Fruit fly (Drosophila melanogaster) whole organism, embryonic: Measurements from ENCODE around the gene MED14.

Experiments
- Atf6 ChIP-seq: fragments of 200-800 bp; sonication (Bioruptor generic); IDR thresholded peaks from 2 replicates; pipeline ENCODE4 v1.3.6; 2022; ENCODE audit warnings: missing biosample characterization, missing genetic modification characterization
- CG10321 ChIP-seq: fragments of 200-800 bp; sonication (Bioruptor generic); IDR thresholded peaks from 2 replicates; pipeline ENCODE4 v1.3.6; 2022; ENCODE audit warnings: missing biosample characterization, missing genetic modification characterization
- CG10959 ChIP-seq: fragments of 200-800 bp; sonication (Bioruptor generic); IDR thresholded peaks from 2 replicates; pipeline ENCODE4 v1.3.6; 2022; ENCODE audit warnings: missing biosample characterization, missing genetic modification characterization
- CG12104 ChIP-seq: fragments of 200-800 bp; sonication (Bioruptor generic); optimal IDR thresholded peaks from 3 replicates; lab custom pipeline; 2016; ENCODE audit warnings: missing biosample characterization, missing genetic modification characterization
- CG12659 ChIP-seq: fragments of 200-800 bp; sonication (Bioruptor generic); optimal IDR thresholded peaks from 3 replicates; lab custom pipeline; 2017; ENCODE audit warnings: mild to moderate bottlenecking, missing biosample characterization, missing genetic modification reagents, missing genetic modification characterization
- CG12769 ChIP-seq: fragments of 200-800 bp; sonication (Bioruptor generic); optimal IDR thresholded peaks from 2 replicates; lab custom pipeline; 2019; ENCODE audit warnings: missing biosample characterization, mild to moderate bottlenecking, missing genetic modification characterization, moderate library complexity
- CG14441 ChIP-seq: fragments of 200-800 bp; sonication (Bioruptor generic); IDR thresholded peaks from 2 replicates; pipeline ENCODE4 v1.3.6; 2022; ENCODE audit warnings: missing biosample characterization, missing genetic modification characterization
- CG15601 ChIP-seq: fragments of 200-800 bp; sonication (Bioruptor generic); optimal IDR thresholded peaks from 3 replicates; lab custom pipeline; 2019; ENCODE audit warnings: missing biosample characterization, mild to moderate bottlenecking, missing genetic modification characterization, moderate library complexity
- CG17361 ChIP-seq: fragments of 200-800 bp; sonication (Bioruptor generic); IDR thresholded peaks from 3 replicates; pipeline ENCODE4 v1.3.6; 2022; ENCODE audit warnings: missing biosample characterization, missing genetic modification characterization
- CG17802 ChIP-seq: fragments of 200-800 bp; sonication (Bioruptor generic); optimal IDR thresholded peaks from 2 replicates; lab custom pipeline; 2018; ENCODE audit warnings: missing biosample characterization, mild to moderate bottlenecking, missing genetic modification characterization, moderate library complexity
- CG2875 ChIP-seq: fragments of 200-800 bp; sonication (Bioruptor generic); optimal IDR thresholded peaks from 2 replicates; lab custom pipeline; 2017; ENCODE audit warnings: missing biosample characterization, mild to moderate bottlenecking, missing genetic modification characterization, missing genetic modification reagents
- CG32767 ChIP-seq: fragments of 200-800 bp; sonication (Bioruptor generic); IDR thresholded peaks from 2 replicates; pipeline ENCODE4 v1.3.6; 2022; ENCODE audit warnings: missing biosample characterization, missing genetic modification characterization
- CG4282 ChIP-seq: fragments of 200-800 bp; sonication (Bioruptor generic); optimal IDR thresholded peaks from 2 replicates; lab custom pipeline; 2016; ENCODE audit warnings: missing biosample characterization, missing genetic modification characterization
- CG4854 ChIP-seq: fragments of 200-800 bp; sonication (Bioruptor generic); optimal IDR thresholded peaks from 2 replicates; lab custom pipeline; 2016; ENCODE audit warnings: missing biosample characterization, missing genetic modification characterization, inconsistent platforms
- CG6654 ChIP-seq: fragments of 200-800 bp; sonication (Bioruptor generic); optimal IDR thresholded peaks from 2 replicates; lab custom pipeline; 2017; ENCODE audit warnings: missing biosample characterization, mild to moderate bottlenecking, missing genetic modification characterization
- CG6683 ChIP-seq: fragments of 200-800 bp; sonication (Bioruptor generic); optimal IDR thresholded peaks from 2 replicates; lab custom pipeline; 2017; ENCODE audit warnings: missing biosample characterization, mild to moderate bottlenecking, missing genetic modification characterization, missing genetic modification reagents
- CG7357 ChIP-seq: fragments of 200-800 bp; sonication (Bioruptor generic); IDR thresholded peaks from 3 replicates; pipeline ENCODE4 v1.3.6; 2022; ENCODE audit warnings: missing biosample characterization, missing genetic modification characterization
- CG8359 ChIP-seq: fragments of 200-800 bp; sonication (Bioruptor generic); optimal IDR thresholded peaks from 2 replicates; lab custom pipeline; 2017; ENCODE audit warnings: missing biosample characterization, mild to moderate bottlenecking, missing genetic modification characterization, borderline replicate concordance
- CG9932 ChIP-seq: fragments of 200-800 bp; sonication (Bioruptor generic); IDR thresholded peaks from 2 replicates; pipeline ENCODE4 v1.3.6; 2022; ENCODE audit warnings: missing biosample characterization, missing genetic modification characterization
- CrebB ChIP-seq: fragments of 200-800 bp; sonication (Bioruptor generic); optimal IDR thresholded peaks from 3 replicates; lab custom pipeline; 2018; ENCODE audit warnings: missing biosample characterization, mild to moderate bottlenecking, missing genetic modification characterization
- Doc3 ChIP-seq: fragments of 200-800 bp; sonication (Bioruptor generic); IDR thresholded peaks from 3 replicates; pipeline ENCODE4 v1.3.6; 2022; ENCODE audit warnings: missing biosample characterization, missing genetic modification characterization; ENCODE audit not compliant: partially characterized antibody
- Eip74EF ChIP-seq, 2 experiments: fragments of 200-800 bp in 1 of 2; fragments of >200 bp in 1 of 2; sonication (Bioruptor generic) in 1 of 2; optimal IDR thresholded peaks; 2 replicates each; lab custom pipeline; 2017 to 2019; ENCODE audit warnings: missing biosample characterization in 2 of 2, missing genetic modification characterization in 2 of 2, mild to moderate bottlenecking in 1 of 2, moderate library complexity in 1 of 2
- Ets65A ChIP-seq: fragments of 200-800 bp; sonication (Bioruptor generic); peaks from one replicate; lab custom pipeline; 2016; ENCODE audit warnings: missing biosample characterization, missing genetic modification characterization
- Hmr ChIP-seq: fragments of 200-800 bp; sonication (Bioruptor generic); optimal IDR thresholded peaks from 3 replicates; lab custom pipeline; 2017; ENCODE audit warnings: mild to moderate bottlenecking, missing biosample characterization, missing genetic modification reagents, missing genetic modification characterization
- Hr3 ChIP-seq: fragments of 200-800 bp; sonication (Bioruptor generic); optimal IDR thresholded peaks from 3 replicates; lab custom pipeline; 2016; ENCODE audit warnings: missing biosample characterization, missing genetic modification characterization
- Mad ChIP-seq: fragments of 200-800 bp; sonication (Bioruptor generic); optimal IDR thresholded peaks from 2 replicates; lab custom pipeline; 2016; ENCODE audit warnings: missing biosample characterization, missing genetic modification characterization
- Myb ChIP-seq: fragments of 200-800 bp; sonication (Bioruptor generic); optimal IDR thresholded peaks from 2 replicates; lab custom pipeline; 2016; ENCODE audit warnings: missing biosample characterization, missing genetic modification characterization
- Neu2 ChIP-seq: fragments of 200-800 bp; sonication (Bioruptor generic); optimal IDR thresholded peaks from 3 replicates; lab custom pipeline; 2016; ENCODE audit warnings: missing biosample characterization, missing genetic modification characterization, borderline replicate concordance
- NfI ChIP-seq: fragments of 200-800 bp; sonication (Bioruptor generic); optimal IDR thresholded peaks from 3 replicates; lab custom pipeline; 2018; ENCODE audit warnings: missing biosample characterization, mild to moderate bottlenecking, missing genetic modification characterization, moderate library complexity
- Pdp1 ChIP-seq, 2 experiments: fragments of 200-800 bp; sonication (Bioruptor generic); optimal IDR thresholded peaks; 3 replicates each; lab custom pipeline; 2016; ENCODE audit warnings: missing biosample characterization in 2 of 2, missing genetic modification characterization in 2 of 2, mild to moderate bottlenecking in 1 of 2, moderate library complexity in 1 of 2
- Sox102F ChIP-seq: fragments of 200-800 bp; sonication (Bioruptor generic); optimal IDR thresholded peaks from 2 replicates; lab custom pipeline; 2018; ENCODE audit warnings: missing biosample characterization, mild to moderate bottlenecking, missing genetic modification characterization, moderate library complexity
- TFAM ChIP-seq: fragments of 200-800 bp; sonication (Bioruptor generic); optimal IDR thresholded peaks from 2 replicates; lab custom pipeline; 2017; ENCODE audit warnings: missing biosample characterization, missing genetic modification characterization, inconsistent platforms
- abd-A ChIP-seq: fragments of 200-800 bp; sonication (Bioruptor generic); optimal IDR thresholded peaks from 3 replicates; lab custom pipeline; 2019; ENCODE audit warnings: missing biosample characterization, mild to moderate bottlenecking, missing genetic modification characterization, moderate library complexity
- ap ChIP-seq: fragments of 200-800 bp; sonication (Bioruptor generic); IDR thresholded peaks from 2 replicates; pipeline ENCODE4 v1.3.6; 2022; ENCODE audit warnings: missing biosample characterization, missing genetic modification characterization
- ato ChIP-seq: fragments of 200-800 bp; sonication (Bioruptor generic); IDR thresholded peaks from 2 replicates; pipeline ENCODE4 v1.3.6; 2022; ENCODE audit warnings: missing biosample characterization, missing genetic modification characterization; ENCODE audit not compliant: partially characterized antibody
- dysf ChIP-seq: fragments of 200-800 bp; sonication (Bioruptor generic); IDR thresholded peaks from 3 replicates; pipeline ENCODE4 v1.3.6; 2022; ENCODE audit warnings: missing biosample characterization, missing genetic modification characterization
- gem ChIP-seq: fragments of 200-800 bp; sonication (Bioruptor generic); optimal IDR thresholded peaks from 2 replicates; lab custom pipeline; 2019; ENCODE audit warnings: missing biosample characterization, mild to moderate bottlenecking, missing genetic modification characterization, moderate library complexity
- gt ChIP-seq: fragments of 200-800 bp; sonication (Bioruptor generic); IDR thresholded peaks from 2 replicates; pipeline ENCODE4 v1.3.6; 2022; ENCODE audit warnings: missing biosample characterization, missing genetic modification characterization
- hbn ChIP-seq: fragments of 200-800 bp; sonication (Bioruptor generic); IDR thresholded peaks from 2 replicates; pipeline ENCODE4 v1.3.6; 2022; ENCODE audit warnings: missing biosample characterization, missing genetic modification characterization; ENCODE audit not compliant: partially characterized antibody
- jigr1 ChIP-seq: fragments of 200-800 bp; sonication (Bioruptor generic); IDR thresholded peaks from 3 replicates; pipeline ENCODE4 v1.3.6; 2022; ENCODE audit warnings: missing biosample characterization, missing genetic modification characterization
- kni ChIP-seq: fragments of 200-800 bp; sonication (Bioruptor generic); optimal IDR thresholded peaks from 3 replicates; lab custom pipeline; 2017; ENCODE audit warnings: mild to moderate bottlenecking, missing biosample characterization, missing genetic modification reagents, missing genetic modification characterization
- nmo ChIP-seq: fragments of 200-800 bp; sonication (Bioruptor generic); optimal IDR thresholded peaks from 2 replicates; lab custom pipeline; 2018; ENCODE audit warnings: missing biosample characterization, mild to moderate bottlenecking, missing genetic modification characterization, moderate library complexity
- otp ChIP-seq: fragments of 200-800 bp; sonication (Bioruptor generic); IDR thresholded peaks from 3 replicates; pipeline ENCODE4, ENCODE4 v1.3.6; 2022; ENCODE audit warnings: missing biosample characterization, missing genetic modification characterization
- ro ChIP-seq: fragments of 200-800 bp; sonication (Bioruptor generic); IDR thresholded peaks from 2 replicates; pipeline ENCODE4 v1.3.6; 2022; ENCODE audit warnings: missing biosample characterization, missing genetic modification characterization
- tio ChIP-seq: fragments of 200-800 bp; sonication (Bioruptor generic); optimal IDR thresholded peaks from 2 replicates; lab custom pipeline; 2017; ENCODE audit warnings: missing biosample characterization, missing genetic modification characterization, inconsistent platforms
- trem ChIP-seq: fragments of 200-800 bp; optimal IDR thresholded peaks from 3 replicates; lab custom pipeline; 2019; ENCODE audit warnings: missing biosample characterization, mild to moderate bottlenecking, missing genetic modification characterization, moderate library complexity
- unc-4 ChIP-seq: fragments of 200-800 bp; sonication (Bioruptor generic); IDR thresholded peaks from 2 replicates; pipeline ENCODE4 v1.3.6; 2022; ENCODE audit warnings: missing biosample characterization, missing genetic modification characterization; ENCODE audit not compliant: partially characterized antibody

Gene MED14

DNA sequence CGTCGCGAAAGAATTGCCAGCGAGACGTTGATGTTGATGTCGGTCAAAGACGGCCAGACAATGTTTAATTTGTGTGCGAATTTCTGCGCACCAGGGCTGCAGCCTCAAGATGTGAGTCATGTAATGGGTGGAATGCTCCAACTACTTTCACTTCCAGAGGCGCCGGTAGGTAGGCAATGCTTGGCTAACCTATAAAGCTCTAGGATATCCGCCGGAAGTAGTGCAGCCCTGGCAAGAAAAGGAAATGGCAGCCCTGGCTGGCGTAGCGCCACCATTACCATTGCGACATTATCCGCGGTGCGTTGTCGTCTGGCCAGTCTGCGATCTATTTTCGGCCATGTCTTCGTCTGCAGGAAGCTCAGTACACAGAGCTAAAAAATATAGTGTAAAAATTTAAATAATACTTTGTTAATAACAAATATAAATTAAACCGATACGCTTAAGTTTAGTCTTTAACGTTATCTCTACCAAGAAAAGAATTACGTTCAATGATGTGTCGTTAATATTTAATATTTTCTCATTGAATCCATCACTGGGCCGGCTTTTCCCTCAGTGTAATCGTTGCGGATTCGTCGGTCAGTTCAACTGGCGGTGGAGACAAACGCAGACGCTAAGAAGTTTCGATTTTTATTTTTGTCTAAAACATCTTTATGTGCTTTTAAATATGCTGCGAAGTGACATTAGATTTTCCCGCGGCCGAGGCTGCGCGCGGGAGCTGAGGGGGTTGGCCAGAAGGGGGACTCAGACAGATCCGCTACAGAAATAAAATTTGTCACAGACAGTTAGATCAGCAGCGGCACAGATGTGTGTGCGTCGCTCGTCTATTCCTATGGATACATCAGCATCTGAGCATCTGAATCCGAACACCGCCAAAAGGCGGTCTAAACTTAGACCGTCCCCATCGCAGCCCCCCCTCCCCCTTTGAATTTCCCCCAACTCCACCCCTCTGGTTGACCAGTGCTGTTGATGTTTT lies 18.9 kb downstream of the MED14 start (continued):
- TF ChIP-seq Doc3 (no peak), ato (GFP tag; lab: Robert Waterston, UW) (no peak), CG32767 (GFP tag; lab: Robert Waterston, UW) (peak; percentile 59; the same call in 1 of the 2 replicates), abd-A (tag; lab: Kevin White, UChicago) (no peak), Pdp1 (GFP tag; optimal IDR thresholded peaks at IDR 0.05; lab: Kevin White, UChicago) (peak; percentile 56 to 61), ap (GFP tag; lab: Robert Waterston, UW) (peak; percentile 67), Hr3 (GFP tag; lab: Kevin White, UChicago) (peak; percentile 48), CG10959 (no peak), Sox102F (peak; percentile 68), CG10321 (GFP tag; lab: Robert Waterston, UW) (no peak; the same call in 1 of the 2 replicates), hbn (GFP tag; lab: Robert Waterston, UW) (no peak), Hmr (GFP tag; lab: Kevin White, UChicago) (peak; percentile 78), CG12769 (tag; lab: Kevin White, UChicago) (peak; percentile 92), trem (tag; lab: Kevin White, UChicago) (peak; percentile 18), CG6683 (GFP tag; lab: Kevin White, UChicago) (peak; percentile 18), dysf (peak; percentile 84), jigr1 (GFP tag; lab: Robert Waterston, UW) (no peak), CG6654 (peak; percentile 4), CG14441 (GFP tag; lab: Robert Waterston, UW) (peak; percentile 81), Mad (peak; percentile 63), CG15601 (tag; lab: Kevin White, UChicago) (peak; percentile 27), otp (GFP tag; lab: Robert Waterston, UW) (peak; percentile 73; the same call in 2 of the 3 replicates), nmo (GFP tag; lab: Kevin White, UChicago) (peak; percentile 66), CrebB (peak; percentile 60), TFAM (GFP tag; lab: Kevin White, UChicago) (no peak), gt (GFP tag; lab: Robert Waterston, UW) (peak; percentile 47; the same call in 1 of the 2 replicates), Atf6 (GFP tag; lab: Robert Waterston, UW) (peak; percentile 77), Ets65A (GFP tag; lab: Kevin White, UChicago) (peak; percentile 96), CG4854 (peak; percentile 22), kni (GFP tag; lab: Kevin White, UChicago) (peak; percentile 40), CG8359 (GFP tag; lab: Kevin White, UChicago) (peak; percentile 18), CG2875 (GFP tag; lab: Kevin White, UChicago) (peak; percentile 63), gem (tag; lab: Kevin White, UChicago) (peak; percentile 60), unc-4 (GFP tag; lab: Robert Waterston, UW) (no peak), ro (0 out of 2 replicates have a peak, but pooled peaks have one; percentile 5), CG9932 (peak; percentile 82), CG12659 (peak; percentile 79), Eip74EF (GFP tag; optimal IDR thresholded peaks at IDR 0.05; lab: Kevin White, UChicago) (peak in 1 of 2 experiments; percentile 9), CG7357 (GFP tag; lab: Robert Waterston, UW) (peak; percentile 47; the same call in 1 of the 3 replicates), tio (peak; percentile 41), NfI (GFP tag; lab: Kevin White, UChicago) (peak; percentile 76), CG17802 (tag; lab: Kevin White, UChicago) (no peak), CG12104 (peak; percentile 60), Neu2 (GFP tag; lab: Kevin White, UChicago) (no peak), CG17361 (peak; percentile 71), Myb (GFP tag; lab: Kevin White, UChicago) (peak; percentile 38), CG4282 (GFP tag; lab: Kevin White, UChicago) (peak; percentile 43)
